Fruit fly (Drosophila melanogaster) whole organism, embryonic: ENCODE results near the gene isoQC.
A peak's percentile ranks its signal among the peaks of the same experiment; 100 is the strongest.

ENCODE experiments used
- Adf1 ChIP-seq: fragments of 200-800 bp; sonication (Bioruptor generic); IDR thresholded peaks from 2 replicates; pipeline ENCODE4 v1.3.6; 2022; ENCODE audit warnings: missing biosample characterization, missing genetic modification characterization
- Aef1 ChIP-seq: fragments of 200-800 bp; sonication (Bioruptor generic); IDR thresholded peaks from 3 replicates; pipeline ENCODE4 v1.3.6; 2022; ENCODE audit warnings: missing biosample characterization, missing genetic modification characterization
- Bdp1 ChIP-seq: fragments of 200-800 bp; sonication (Bioruptor generic); optimal IDR thresholded peaks from 3 replicates; lab custom pipeline; 2016; ENCODE audit warnings: missing biosample characterization, missing genetic modification characterization
- CG10274 ChIP-seq: fragments of 200-800 bp; sonication (Bioruptor generic); optimal IDR thresholded peaks from 3 replicates; lab custom pipeline; 2017; ENCODE audit warnings: missing biosample characterization, mild to moderate bottlenecking, missing genetic modification characterization
- CG10366 ChIP-seq: fragments of 200-800 bp; sonication (Bioruptor generic); IDR thresholded peaks from 2 replicates; pipeline ENCODE4 v1.3.6; 2022; ENCODE audit warnings: missing biosample characterization, missing genetic modification characterization
- CG12236 ChIP-seq: fragments of 200-800 bp; sonication (Bioruptor generic); optimal IDR thresholded peaks from 2 replicates; lab custom pipeline; 2016; ENCODE audit warnings: missing biosample characterization, missing genetic modification characterization
- CG1233 ChIP-seq: fragments of 200-800 bp; sonication (Bioruptor generic); optimal IDR thresholded peaks from 4 replicates; lab custom pipeline; 2018; ENCODE audit warnings: missing biosample characterization, mild to moderate bottlenecking, missing genetic modification characterization
- CG16813 ChIP-seq: fragments of 200-800 bp; sonication (Bioruptor generic); IDR thresholded peaks from 3 replicates; pipeline ENCODE4 v1.3.6; 2022; ENCODE audit warnings: missing biosample characterization, missing genetic modification characterization; ENCODE audit not compliant: partially characterized antibody
- CG17186 ChIP-seq: fragments of 200-800 bp; sonication (Bioruptor generic); optimal IDR thresholded peaks from 3 replicates; lab custom pipeline; 2017; ENCODE audit warnings: missing biosample characterization, missing genetic modification reagents, missing genetic modification characterization
- CG18011 ChIP-seq: fragments of 200-800 bp; sonication (Bioruptor generic); optimal IDR thresholded peaks from 2 replicates; lab custom pipeline; 2017; ENCODE audit warnings: missing biosample characterization, missing genetic modification characterization, mild to moderate bottlenecking, moderate library complexity, missing genotype
- CG32767 ChIP-seq: fragments of 200-800 bp; sonication (Bioruptor generic); IDR thresholded peaks from 2 replicates; pipeline ENCODE4 v1.3.6; 2022; ENCODE audit warnings: missing biosample characterization, missing genetic modification characterization
- CG4617 ChIP-seq: fragments of 200-800 bp; sonication (Bioruptor generic); optimal IDR thresholded peaks from 3 replicates; lab custom pipeline; 2016; ENCODE audit warnings: missing biosample characterization, missing genetic modification characterization, borderline replicate concordance
- CG6765 ChIP-seq: fragments of 200-800 bp; sonication (Bioruptor generic); optimal IDR thresholded peaks from 3 replicates; lab custom pipeline; 2017; ENCODE audit warnings: missing biosample characterization, mild to moderate bottlenecking, missing genetic modification characterization
- CG8924 ChIP-seq: fragments of 200-800 bp; optimal IDR thresholded peaks from 3 replicates; lab custom pipeline; 2019; ENCODE audit warnings: missing biosample characterization, mild to moderate bottlenecking, missing genetic modification characterization, moderate library complexity
- CG9609 ChIP-seq: fragments of 200-800 bp; sonication (Bioruptor generic); optimal IDR thresholded peaks from 3 replicates; lab custom pipeline; 2016; ENCODE audit warnings: missing biosample characterization, missing genetic modification characterization
- CrebB ChIP-seq: fragments of 200-800 bp; sonication (Bioruptor generic); optimal IDR thresholded peaks from 3 replicates; lab custom pipeline; 2018; ENCODE audit warnings: missing biosample characterization, mild to moderate bottlenecking, missing genetic modification characterization
- GATAe ChIP-seq: fragments of 200-800 bp; sonication (Bioruptor generic); conservative IDR thresholded peaks from 2 replicates; pipeline ENCODE4 v1.3.6; 2022; ENCODE audit warnings: missing biosample characterization, missing genetic modification characterization
- Hmx ChIP-seq: fragments of 200-800 bp; sonication (Bioruptor generic); optimal IDR thresholded peaks from 2 replicates; lab custom pipeline; 2016; ENCODE audit warnings: missing biosample characterization, missing genetic modification characterization
- MBD-R2 ChIP-seq: fragments of 200-800 bp; sonication (Bioruptor generic); IDR thresholded peaks from 2 replicates; pipeline ENCODE4 v1.3.6; 2022; ENCODE audit warnings: missing biosample characterization, missing genetic modification characterization
- MESR4 ChIP-seq: fragments of 200-800 bp; sonication (Bioruptor generic); optimal IDR thresholded peaks from 2 replicates; lab custom pipeline; 2018; ENCODE audit warnings: missing biosample characterization, mild to moderate bottlenecking, missing genetic modification characterization, moderate library complexity
- Meics ChIP-seq: fragments of 200-800 bp; sonication (Bioruptor generic); optimal IDR thresholded peaks from 2 replicates; lab custom pipeline; 2017; ENCODE audit warnings: missing biosample characterization, mild to moderate bottlenecking, missing genetic modification characterization
- NC2β ChIP-seq: fragments of 200-800 bp; sonication (Bioruptor generic); optimal IDR thresholded peaks from 2 replicates; lab custom pipeline; 2016; ENCODE audit warnings: missing biosample characterization, missing genetic modification characterization
- NK7.1 ChIP-seq: fragments of 200-800 bp; sonication (Bioruptor generic); optimal IDR thresholded peaks from 3 replicates; lab custom pipeline; 2016; ENCODE audit warnings: missing biosample characterization, missing genetic modification characterization
- Nf-YC ChIP-seq: fragments of 200-800 bp; optimal IDR thresholded peaks from 3 replicates; lab custom pipeline; 2019; ENCODE audit warnings: missing biosample characterization, mild to moderate bottlenecking, missing genetic modification characterization, moderate library complexity
- Opbp ChIP-seq: fragments of 200-800 bp; sonication (Bioruptor generic); IDR thresholded peaks from 3 replicates; pipeline ENCODE4 v1.3.6; 2022; ENCODE audit warnings: missing biosample characterization, missing genetic modification characterization; ENCODE audit not compliant: partially characterized antibody
- Rx ChIP-seq: fragments of 200-800 bp; sonication (Bioruptor generic); IDR thresholded peaks from 2 replicates; pipeline ENCODE4 v1.3.6; 2022; ENCODE audit warnings: missing biosample characterization, missing genetic modification characterization
- Taf1 ChIP-seq: fragments of 200-800 bp; sonication (Bioruptor generic); IDR thresholded peaks from 2 replicates; pipeline ENCODE4 v1.3.6; 2022; ENCODE audit warnings: missing biosample characterization, missing genetic modification characterization
- amos ChIP-seq: fragments of 200-800 bp; sonication (Bioruptor generic); IDR thresholded peaks from 2 replicates; pipeline ENCODE4 v1.3.6; 2022; ENCODE audit warnings: missing biosample characterization, missing genetic modification characterization; ENCODE audit not compliant: partially characterized antibody
- ato ChIP-seq: fragments of 200-800 bp; sonication (Bioruptor generic); IDR thresholded peaks from 2 replicates; pipeline ENCODE4 v1.3.6; 2022; ENCODE audit warnings: missing biosample characterization, missing genetic modification characterization; ENCODE audit not compliant: partially characterized antibody
- bowl ChIP-seq: fragments of 200-800 bp; sonication (Bioruptor generic); IDR thresholded peaks from 2 replicates; pipeline ENCODE4 v1.3.6; 2022; ENCODE audit warnings: missing biosample characterization, missing genetic modification characterization
- btn ChIP-seq: fragments of 200-800 bp; sonication (Bioruptor generic); optimal IDR thresholded peaks from 2 replicates; lab custom pipeline; 2016; ENCODE audit warnings: missing biosample characterization, missing genetic modification characterization
- caup ChIP-seq: fragments of 200-800 bp; sonication (Bioruptor generic); optimal IDR thresholded peaks from 3 replicates; lab custom pipeline; 2017; ENCODE audit warnings: missing biosample characterization, mild to moderate bottlenecking, missing genetic modification characterization, moderate library complexity; ENCODE audit not compliant: severe bottlenecking
- chn ChIP-seq: fragments of 200-800 bp; sonication (Bioruptor generic); optimal IDR thresholded peaks from 2 replicates; lab custom pipeline; 2016; ENCODE audit warnings: missing biosample characterization, missing genetic modification characterization
- disco-r ChIP-seq: fragments of 200-800 bp; sonication (Bioruptor generic); optimal IDR thresholded peaks from 2 replicates; lab custom pipeline; 2016; ENCODE audit warnings: missing biosample characterization, missing genetic modification characterization
- dmrt11E ChIP-seq: fragments of 200-800 bp; sonication (Bioruptor generic); optimal IDR thresholded peaks from 3 replicates; lab custom pipeline; 2018; ENCODE audit warnings: missing biosample characterization, mild to moderate bottlenecking, missing genetic modification characterization, moderate library complexity
- fd3F ChIP-seq: fragments of 200-800 bp; sonication (Bioruptor generic); optimal IDR thresholded peaks from 2 replicates; lab custom pipeline; 2018; ENCODE audit warnings: missing biosample characterization, mild to moderate bottlenecking, missing genetic modification characterization, moderate library complexity
- fu2 ChIP-seq: fragments of 200-800 bp; sonication (Bioruptor generic); optimal IDR thresholded peaks from 2 replicates; lab custom pipeline; 2016; ENCODE audit warnings: missing biosample characterization, missing genetic modification characterization
- gem ChIP-seq: fragments of 200-800 bp; sonication (Bioruptor generic); optimal IDR thresholded peaks from 2 replicates; lab custom pipeline; 2019; ENCODE audit warnings: missing biosample characterization, mild to moderate bottlenecking, missing genetic modification characterization, moderate library complexity
- grau ChIP-seq: fragments of 200-800 bp; optimal IDR thresholded peaks from 3 replicates; lab custom pipeline; 2019; ENCODE audit warnings: missing biosample characterization, mild to moderate bottlenecking, missing genetic modification characterization, moderate library complexity
- insv ChIP-seq, 2 experiments: fragments of 200-800 bp; sonication (Bioruptor generic); optimal IDR thresholded peaks; 3 replicates each; lab custom pipeline; 2016 to 2018; ENCODE audit warnings: missing biosample characterization in 2 of 2, missing genetic modification characterization in 2 of 2
- jigr1 ChIP-seq: fragments of 200-800 bp; sonication (Bioruptor generic); IDR thresholded peaks from 3 replicates; pipeline ENCODE4 v1.3.6; 2022; ENCODE audit warnings: missing biosample characterization, missing genetic modification characterization
- nerfin-1 ChIP-seq: fragments of 200-800 bp; sonication (Bioruptor generic); optimal IDR thresholded peaks from 3 replicates; lab custom pipeline; 2019; ENCODE audit warnings: missing biosample characterization, mild to moderate bottlenecking, missing genetic modification characterization, moderate library complexity
- odd ChIP-seq: fragments of 200-800 bp; sonication (Bioruptor generic); optimal IDR thresholded peaks from 2 replicates; lab custom pipeline; 2017; ENCODE audit warnings: missing biosample characterization, mild to moderate bottlenecking, missing genetic modification characterization
- pfk ChIP-seq: fragments of 200-800 bp; sonication (Bioruptor generic); optimal IDR thresholded peaks from 2 replicates; lab custom pipeline; 2018; ENCODE audit warnings: missing biosample characterization, mild to moderate bottlenecking, missing genetic modification characterization, moderate library complexity
- prd ChIP-seq, 3 experiments: fragments of >200 bp in 2 of 3; fragments of 200-800 bp in 1 of 3; sonication (Bioruptor generic) in 1 of 3; optimal IDR thresholded peaks in 2 of 3; IDR thresholded peaks in 1 of 3; 2 replicates in 2 of 3; 3 replicates in 1 of 3; pipeline versions ENCODE4 v1.3.6 to Lab custom; 2017 to 2022; ENCODE audit warnings: missing biosample characterization in 1 of 3, missing genetic modification characterization in 1 of 3
- pum ChIP-seq: fragments of 200-800 bp; sonication (Bioruptor generic); optimal IDR thresholded peaks from 2 replicates; lab custom pipeline; 2016; ENCODE audit warnings: missing biosample characterization, missing genetic modification characterization
- tll ChIP-seq, 2 experiments: fragments of 200-800 bp in 1 of 2; fragments of >200 bp in 1 of 2; sonication (Bioruptor generic) in 1 of 2; optimal IDR thresholded peaks; 2 replicates each; lab custom pipeline; 2017 to 2019; ENCODE audit warnings: missing biosample characterization in 2 of 2, missing genetic modification characterization in 2 of 2, mild to moderate bottlenecking in 1 of 2, moderate library complexity in 1 of 2
- unc-4 ChIP-seq: fragments of 200-800 bp; sonication (Bioruptor generic); IDR thresholded peaks from 2 replicates; pipeline ENCODE4 v1.3.6; 2022; ENCODE audit warnings: missing biosample characterization, missing genetic modification characterization; ENCODE audit not compliant: partially characterized antibody

isoQC gene

dm6 chr3L:20444815-20445519 is 29.3 kb upstream of the isoQC start (continued):
- peak; percentile 86 for TF ChIP-seq Meics (GFP tag; lab: Kevin White, UChicago)
- TF ChIP-seq CG10274 (GFP tag; lab: Kevin White, UChicago), result peak; percentile 52
- no peak for TF ChIP-seq amos
- TF ChIP-seq gem (tag; lab: Kevin White, UChicago), result peak; percentile 92
- no peak for TF ChIP-seq Hmx
- peak; percentile 72; the same call in 1 of the 3 replicates for TF ChIP-seq jigr1 (GFP tag; lab: Robert Waterston, UW)
- TF ChIP-seq CG4617 (GFP tag; lab: Kevin White, UChicago), result peak; percentile 22
- TF ChIP-seq bowl, result peak; percentile 84
- peak; percentile 83 for TF ChIP-seq grau (tag; lab: Kevin White, UChicago)
- TF ChIP-seq CG8924 (tag; lab: Kevin White, UChicago), result peak; percentile 84
- TF ChIP-seq Bdp1 (GFP tag; lab: Kevin White, UChicago), result peak; percentile 27
- no peak for TF ChIP-seq insv (GFP tag; optimal IDR thresholded peaks at IDR 0.05; lab: Kevin White, UChicago)
- TF ChIP-seq NC2β, result peak; percentile 26
- no peak for TF ChIP-seq NK7.1 (GFP tag; lab: Kevin White, UChicago)
- no peak for TF ChIP-seq tll (GFP tag; optimal IDR thresholded peaks at IDR 0.05; lab: Kevin White, UChicago)
- TF ChIP-seq CrebB (tag; lab: Kevin White, UChicago), result peak; percentile 69
- no peak for TF ChIP-seq btn (GFP tag; lab: Kevin White, UChicago)
- peak; percentile 47 for TF ChIP-seq Nf-YC
- TF ChIP-seq CG32767 (GFP tag; lab: Robert Waterston, UW), result peak; percentile 88
- TF ChIP-seq chn, result peak; percentile 26
- no peak for TF ChIP-seq Opbp
- TF ChIP-seq prd (optimal IDR thresholded peaks at IDR 0.05; lab: Kevin White, UChicago), result no peak
- peak; percentile 94 for TF ChIP-seq prd (GFP tag; IDR thresholded peaks at IDR 0.05; lab: Robert Waterston, UW)
- TF ChIP-seq CG1233 (GFP tag; lab: Kevin White, UChicago), result peak; percentile 86
- peak; percentile 54 for TF ChIP-seq Adf1 (GFP tag; lab: Robert Waterston, UW)
- TF ChIP-seq MBD-R2 (GFP tag; lab: Robert Waterston, UW), result peak; percentile 80
- peak; percentile 60 for TF ChIP-seq CG18011 (GFP tag; lab: Kevin White, UChicago)
- TF ChIP-seq MESR4 (GFP tag; lab: Kevin White, UChicago), result peak; percentile 14
- peak; percentile 90 for TF ChIP-seq CG10366 (GFP tag; lab: Robert Waterston, UW)
- peak; percentile 68 for TF ChIP-seq nerfin-1 (tag; lab: Kevin White, UChicago)
- TF ChIP-seq fu2 (GFP tag; lab: Kevin White, UChicago), result no peak
- peak; percentile 82 for TF ChIP-seq Taf1 (GFP tag; lab: Robert Waterston, UW)
- no peak for TF ChIP-seq pum (GFP tag; lab: Kevin White, UChicago)
- peak; percentile 65 for TF ChIP-seq CG6765
- TF ChIP-seq odd (GFP tag; lab: Kevin White, UChicago), result peak; percentile 74
- TF ChIP-seq dmrt11E (tag; lab: Kevin White, UChicago), result peak; percentile 75
- TF ChIP-seq caup (GFP tag; lab: Kevin White, UChicago), result peak; percentile 84
- peak; percentile 79 for TF ChIP-seq fd3F (GFP tag; lab: Kevin White, UChicago)
- TF ChIP-seq GATAe (GFP tag; lab: Robert Waterston, UW), result peak; percentile 63; the same call in 1 of the 2 replicates
- no peak for TF ChIP-seq disco-r (GFP tag; lab: Kevin White, UChicago)
- TF ChIP-seq CG16813, result no peak
- TF ChIP-seq Aef1 (GFP tag; lab: Robert Waterston, UW), result peak; percentile 84
- no peak for TF ChIP-seq CG12236
- TF ChIP-seq ato (GFP tag; lab: Robert Waterston, UW), result no peak
- TF ChIP-seq pfk (GFP tag; lab: Kevin White, UChicago), result no peak
- TF ChIP-seq CG17186, result peak; percentile 32
- peak; percentile 83 for TF ChIP-seq Rx (GFP tag; lab: Robert Waterston, UW)
- peak; percentile 37 for TF ChIP-seq CG9609
- TF ChIP-seq unc-4 (GFP tag; lab: Robert Waterston, UW), result no peak
